Worm (Caenorhabditis elegans) whole organism, L3 larva: ENCODE results near the gene C14A6.8.

Experiments used
- R02D3.7 ChIP-seq: fragments of 150-350 bp; optimal IDR thresholded peaks from 2 replicates; lab custom pipeline; 2014; ENCODE audit warnings: missing biosample characterization, missing genetic modification characterization
- aly-2 ChIP-seq: fragments of 150-350 bp; optimal IDR thresholded peaks from 2 replicates; lab custom pipeline; 2014; ENCODE audit warnings: missing biosample characterization, missing genetic modification characterization
- ama-1 ChIP-seq: fragments of 150-350 bp; optimal IDR thresholded peaks from 2 replicates; lab custom pipeline; 2018
- ceh-28 ChIP-seq: fragments of 150-350 bp; optimal IDR thresholded peaks from 2 replicates; lab custom pipeline; 2014; ENCODE audit warnings: missing biosample characterization, missing genetic modification reagents, missing genetic modification characterization
- ceh-9 ChIP-seq: sonication (generic microtip); optimal IDR thresholded peaks from 2 replicates; lab custom pipeline; 2018; ENCODE audit warnings: missing biosample characterization, missing genetic modification characterization
- elt-3 ChIP-seq, 3 experiments: fragments of 150-350 bp in 1 of 3; sonication (generic microtip) in 2 of 3; optimal IDR thresholded peaks; 2 replicates in 2 of 3; 4 replicates in 1 of 3; lab custom pipeline; 2014 to 2017; ENCODE audit warnings: missing biosample characterization in 3 of 3, missing genetic modification characterization in 3 of 3
- mdl-1 ChIP-seq: fragments of 150-350 bp; optimal IDR thresholded peaks from 2 replicates; lab custom pipeline; 2014; ENCODE audit warnings: missing biosample characterization, missing genetic modification characterization
- nhr-23 ChIP-seq: fragments of 150-350 bp; optimal IDR thresholded peaks from 2 replicates; lab custom pipeline; 2014; ENCODE audit warnings: missing biosample characterization, missing genetic modification reagents, missing genetic modification characterization
- nhr-28 ChIP-seq: fragments of 150-350 bp; optimal IDR thresholded peaks from 2 replicates; lab custom pipeline; 2014; ENCODE audit warnings: missing biosample characterization, missing genetic modification characterization
- pha-4 ChIP-seq: fragments of 150-350 bp; optimal IDR thresholded peaks from 2 replicates; lab custom pipeline; 2014; ENCODE audit warnings: missing biosample characterization, missing genetic modification reagents, missing genetic modification characterization
- sea-2 ChIP-seq: fragments of 150-350 bp; sonication (generic microtip); optimal IDR thresholded peaks from 4 replicates; lab custom pipeline; 2014; ENCODE audit warnings: missing biosample characterization, missing genetic modification reagents, missing genetic modification characterization
- snpc-4 ChIP-seq: fragments of 150-350 bp; optimal IDR thresholded peaks from 2 replicates; lab custom pipeline; 2014; ENCODE audit warnings: missing biosample characterization, missing genetic modification characterization
- unc-62 ChIP-seq: fragments of 150-350 bp; sonication (generic microtip); optimal IDR thresholded peaks from 4 replicates; lab custom pipeline; 2014; ENCODE audit warnings: missing biosample characterization, missing genetic modification reagents, missing genetic modification characterization
- ztf-11 ChIP-seq: fragments of 150-350 bp; optimal IDR thresholded peaks from 2 replicates; lab custom pipeline; 2014; ENCODE audit warnings: missing biosample characterization, missing genetic modification characterization

- no peak for TF ChIP-seq aly-2
- TF ChIP-seq R02D3.7 (tag; lab: Kevin White, UChicago) = no peak
- no peak for TF ChIP-seq ama-1
- TF ChIP-seq nhr-23 = no peak
- no peak for TF ChIP-seq nhr-28 (tag; lab: Kevin White, UChicago)
- no peak for TF ChIP-seq ztf-11
- no peak for TF ChIP-seq snpc-4 (tag; lab: Kevin White, UChicago)
- TF ChIP-seq elt-3 (tag; optimal IDR thresholded peaks at IDR 0.05; lab: Kevin White, UChicago) = no peak
- TF ChIP-seq unc-62 (GFP tag; lab: Kevin White, UChicago) = no peak
- no peak for TF ChIP-seq sea-2 (GFP tag; lab: Kevin White, UChicago)
- no peak for TF ChIP-seq mdl-1
- no peak for TF ChIP-seq ceh-28
- TF ChIP-seq ceh-9 (tag; lab: Kevin White, UChicago) = no peak
- TF ChIP-seq pha-4 (tag; lab: Kevin White, UChicago) = no peak
These were observed 10.2 kb downstream of the C14A6.8 start, which contains the start of gene C14A6.13 for ce11 chrV:18161228-18161627.
